Worm (Caenorhabditis elegans) whole organism, L1 larva: Measurements from ENCODE around the gene C17G10.1.

Source experiments
- C04F5.9 ChIP-seq: sonication (generic microtip); optimal IDR thresholded peaks from 2 replicates; lab custom pipeline; 2016; ENCODE audit warnings: missing genetic modification characterization, missing compliant biosample characterization
- C16A3.4 ChIP-seq: fragments of 150-350 bp; optimal IDR thresholded peaks from 2 replicates; lab custom pipeline; 2014; ENCODE audit warnings: missing biosample characterization, missing genetic modification characterization
- Y116A8C.19 ChIP-seq: sonication (generic microtip); optimal IDR thresholded peaks from 2 replicates; lab custom pipeline; 2016; ENCODE audit warnings: missing compliant biosample characterization, missing genetic modification characterization, borderline replicate concordance
- aha-1 ChIP-seq: fragments of 150-350 bp; optimal IDR thresholded peaks from 2 replicates; lab custom pipeline; 2014; ENCODE audit warnings: missing biosample characterization, missing genetic modification characterization
- alr-1 ChIP-seq: fragments of 200-800 bp; sonication (Bioruptor generic); optimal IDR thresholded peaks from 2 replicates; lab custom pipeline; 2018; ENCODE audit warnings: borderline replicate concordance, mild to moderate bottlenecking, missing genetic modification characterization, missing compliant biosample characterization
- ama-1 ChIP-seq: fragments of 150-350 bp; optimal IDR thresholded peaks from 2 replicates; lab custom pipeline; 2014
- ceh-63 ChIP-seq: fragments of 200-800 bp; sonication (Bioruptor generic); optimal IDR thresholded peaks from 2 replicates; lab custom pipeline; 2018; ENCODE audit warnings: mild to moderate bottlenecking, missing genetic modification characterization, missing compliant biosample characterization
- ces-1 ChIP-seq: fragments of 150-350 bp; optimal IDR thresholded peaks from 2 replicates; lab custom pipeline; 2014; ENCODE audit warnings: missing biosample characterization, missing genetic modification reagents, missing genetic modification characterization
- efl-3 ChIP-seq: fragments of 200-800 bp; sonication (Bioruptor generic); optimal IDR thresholded peaks from 2 replicates; lab custom pipeline; 2018; ENCODE audit warnings: mild to moderate bottlenecking, missing genetic modification characterization, missing compliant biosample characterization
- egl-13 ChIP-seq: sonication (generic microtip); optimal IDR thresholded peaks from 2 replicates; lab custom pipeline; 2016; ENCODE audit warnings: missing genotype, missing genetic modification reagents, missing genetic modification characterization, missing compliant biosample characterization
- egl-27 ChIP-seq, 2 experiments: fragments of 150-350 bp in 1 of 2; sonication (generic microtip); optimal IDR thresholded peaks; 3 replicates each; lab custom pipeline; 2017 to 2018; ENCODE audit warnings: missing biosample characterization in 2 of 2, missing genetic modification characterization in 2 of 2, missing genetic modification reagents in 2 of 2
- elt-2 ChIP-seq: sonication (generic microtip); optimal IDR thresholded peaks from 2 replicates; lab custom pipeline; 2016; ENCODE audit warnings: missing genetic modification characterization, mild to moderate bottlenecking, inconsistent platforms, missing compliant biosample characterization, missing genetic modification reagents
- elt-3 ChIP-seq, 6 experiments: fragments of 150-350 bp in 1 of 6; sonication (generic microtip); optimal IDR thresholded peaks; 2 replicates each; lab custom pipeline; 2017 to 2018; ENCODE audit warnings: missing biosample characterization in 6 of 6, missing genetic modification characterization in 6 of 6, inconsistent platforms in 1 of 6
- ets-5 ChIP-seq: fragments of 200-800 bp; sonication (Bioruptor generic); IDR thresholded peaks from 2 replicates; pipeline ENCODE4 v1.3.6; 2022; ENCODE audit warnings: missing genetic modification characterization, missing compliant biosample characterization
- fkh-4 ChIP-seq: sonication (generic microtip); optimal IDR thresholded peaks from 2 replicates; lab custom pipeline; 2016; ENCODE audit warnings: missing compliant biosample characterization, missing genetic modification characterization, borderline replicate concordance
- fos-1 ChIP-seq: fragments of 150-350 bp; optimal IDR thresholded peaks from 2 replicates; lab custom pipeline; 2014; ENCODE audit warnings: missing biosample characterization, missing genetic modification characterization
- isw-1 ChIP-seq: fragments of 200-800 bp; sonication (Bioruptor generic); IDR thresholded peaks from 2 replicates; pipeline ENCODE4 v1.3.6; 2022; ENCODE audit warnings: missing genetic modification characterization, missing compliant biosample characterization
- jun-1 ChIP-seq: fragments of 150-350 bp; optimal IDR thresholded peaks from 2 replicates; lab custom pipeline; 2014; ENCODE audit warnings: missing biosample characterization, missing genetic modification reagents, missing genetic modification characterization
- lin-14 ChIP-seq: fragments of 200-800 bp; sonication (Bioruptor generic); optimal IDR thresholded peaks from 2 replicates; lab custom pipeline; 2018; ENCODE audit warnings: mild to moderate bottlenecking, missing genetic modification characterization, moderate library complexity, missing compliant biosample characterization
- lin-35 ChIP-seq, 2 experiments: fragments of 150-350 bp; optimal IDR thresholded peaks; 2 replicates each; lab custom pipeline; 2014; ENCODE audit warnings: missing biosample characterization in 2 of 2, missing genetic modification characterization in 2 of 2, missing genetic modification reagents in 2 of 2
- mab-9 ChIP-seq: fragments of 200-800 bp; sonication (Bioruptor generic); IDR thresholded peaks from 2 replicates; pipeline ENCODE4 v1.3.6; 2022; ENCODE audit warnings: missing genetic modification reagents, missing genetic modification characterization, missing compliant biosample characterization
- mep-1 ChIP-seq: fragments of 150-350 bp; optimal IDR thresholded peaks from 2 replicates; lab custom pipeline; 2014; ENCODE audit warnings: missing biosample characterization, missing genetic modification characterization
- nhr-12 ChIP-seq: sonication (generic microtip); optimal IDR thresholded peaks from 2 replicates; lab custom pipeline; 2017; ENCODE audit warnings: missing biosample characterization, missing genetic modification characterization
- nhr-19 ChIP-seq: fragments of 200-800 bp; sonication (Bioruptor generic); conservative IDR thresholded peaks from 2 replicates; pipeline ENCODE4 v1.3.6; 2022; ENCODE audit warnings: missing genetic modification characterization, missing compliant biosample characterization
- nhr-20 ChIP-seq: sonication (generic microtip); optimal IDR thresholded peaks from 2 replicates; lab custom pipeline; 2016; ENCODE audit warnings: mild to moderate bottlenecking, missing genetic modification characterization, missing compliant biosample characterization
- nhr-237 ChIP-seq: fragments of 150-350 bp; optimal IDR thresholded peaks from 2 replicates; lab custom pipeline; 2014; ENCODE audit warnings: missing biosample characterization, missing genetic modification characterization
- nhr-76 ChIP-seq: sonication (generic microtip); optimal IDR thresholded peaks from 2 replicates; lab custom pipeline; 2017; ENCODE audit warnings: missing biosample characterization, missing genetic modification characterization
- pqm-1 ChIP-seq: sonication (generic microtip); optimal IDR thresholded peaks from 3 replicates; lab custom pipeline; 2017; ENCODE audit warnings: missing biosample characterization, missing genetic modification characterization
- rnt-1 ChIP-seq: sonication (generic microtip); optimal IDR thresholded peaks from 2 replicates; lab custom pipeline; 2016; ENCODE audit warnings: mild to moderate bottlenecking, missing genetic modification characterization, moderate library complexity, missing compliant biosample characterization
- snpc-4 ChIP-seq: fragments of 150-350 bp; optimal IDR thresholded peaks from 2 replicates; lab custom pipeline; 2014; ENCODE audit warnings: missing biosample characterization, missing genetic modification characterization
- sup-37 ChIP-seq: fragments of 200-800 bp; sonication (Bioruptor generic); optimal IDR thresholded peaks from 2 replicates; lab custom pipeline; 2018; ENCODE audit warnings: mild to moderate bottlenecking, missing genetic modification characterization, missing compliant biosample characterization
- tlp-1 ChIP-seq: fragments of 150-350 bp; optimal IDR thresholded peaks from 2 replicates; lab custom pipeline; 2014; ENCODE audit warnings: missing biosample characterization, missing genetic modification characterization
- unc-130 ChIP-seq: fragments of 150-350 bp; optimal IDR thresholded peaks from 2 replicates; lab custom pipeline; 2017; ENCODE audit warnings: missing biosample characterization, missing genetic modification characterization, inconsistent platforms
- unc-62 ChIP-seq: fragments of 150-350 bp; optimal IDR thresholded peaks from 2 replicates; lab custom pipeline; 2014; ENCODE audit warnings: missing biosample characterization, missing genetic modification reagents, missing genetic modification characterization
- unc-98 ChIP-seq: fragments of 200-800 bp; sonication (Bioruptor generic); IDR thresholded peaks from 2 replicates; pipeline ENCODE4 v1.3.6; 2022; ENCODE audit warnings: missing genetic modification characterization, missing compliant biosample characterization
- zag-1 ChIP-seq: fragments of 150-350 bp; optimal IDR thresholded peaks from 2 replicates; lab custom pipeline; 2014; ENCODE audit warnings: missing biosample characterization, missing genetic modification characterization
- zip-4 ChIP-seq: fragments of 200-800 bp; sonication (Bioruptor generic); optimal IDR thresholded peaks from 2 replicates; lab custom pipeline; 2018; ENCODE audit warnings: mild to moderate bottlenecking, missing genetic modification characterization, moderate library complexity, missing compliant biosample characterization
- ztf-11 ChIP-seq, 2 experiments: sonication (generic microtip); optimal IDR thresholded peaks; 2 replicates each; lab custom pipeline; 2016 to 2017; ENCODE audit warnings: missing genetic modification characterization in 2 of 2, missing biosample characterization in 1 of 2, missing compliant biosample characterization in 1 of 2

Gene C17G10.1

DNA sequence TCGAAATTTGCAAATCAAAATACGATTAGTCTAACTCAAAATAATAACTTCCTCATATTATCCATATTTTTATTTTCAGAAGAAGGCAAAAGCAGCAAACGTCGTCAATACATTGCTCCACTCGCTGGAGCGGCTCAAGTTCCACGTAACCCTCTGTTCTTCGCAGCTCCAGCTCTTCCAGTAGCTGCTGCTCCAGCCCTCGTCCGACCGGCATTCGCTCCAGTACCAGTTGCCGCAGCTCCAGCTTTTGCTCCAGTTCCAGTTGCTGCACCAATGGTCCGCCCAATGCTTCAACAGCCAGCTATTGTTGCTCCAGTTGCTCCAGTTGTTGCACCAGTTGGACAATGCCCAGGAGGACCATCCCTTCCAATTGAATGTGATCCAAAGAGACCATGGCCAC lies 17.6 kb upstream of the C17G10.1 start:
- TF ChIP-seq zip-4 (GFP tag; lab: Kevin White, UChicago) = no peak
- no peak for TF ChIP-seq nhr-19 (GFP tag; lab: Robert Waterston, UW)

- TF ChIP-seq alr-1 (no peak), tlp-1 (tag; lab: Kevin White, UChicago) (no peak), C16A3.4 (tag; lab: Kevin White, UChicago) (no peak), egl-27 (tag; optimal IDR thresholded peaks at IDR 0.05; lab: Kevin White, UChicago) (no peak), snpc-4 (tag; lab: Kevin White, UChicago) (no peak), Y116A8C.19 (no peak), ces-1 (GFP tag; lab: Kevin White, UChicago) (no peak), elt-2 (tag; lab: Kevin White, UChicago) (no peak), zip-4 (GFP tag; lab: Kevin White, UChicago) (no peak), elt-3 (tag; optimal IDR thresholded peaks at IDR 0.05; lab: Kevin White, UChicago) (no peak), rnt-1 (tag; lab: Kevin White, UChicago) (no peak), mab-9 (GFP tag; lab: Robert Waterston, UW) (no peak), nhr-12 (tag; lab: Kevin White, UChicago) (no peak), nhr-237 (no peak), sup-37 (no peak), aha-1 (tag; lab: Kevin White, UChicago) (no peak), unc-62 (GFP tag; lab: Kevin White, UChicago) (no peak)
These were observed 17.1 kb upstream of the C17G10.1 start for ce11 chrII:5579236-5579635.

ce11 chrII:5582309-5582708 lies 14.0 kb upstream of the C17G10.1 start, which contains the start of gene T25E4.2:
Gene T25E4.2 (minus strand): TSS chrII:5582409.
- no peak for TF ChIP-seq ets-5 (GFP tag; lab: Robert Waterston, UW)
- no peak for TF ChIP-seq C04F5.9 (tag; lab: Kevin White, UChicago)
- no peak for TF ChIP-seq jun-1 (tag; lab: Kevin White, UChicago)
- TF ChIP-seq ces-1 (GFP tag; lab: Kevin White, UChicago) = no peak
- TF ChIP-seq nhr-237 = no peak
- no peak for TF ChIP-seq egl-27 (tag; optimal IDR thresholded peaks at IDR 0.05; lab: Kevin White, UChicago)
- TF ChIP-seq unc-98 = no peak
- TF ChIP-seq, all 84 proteins: peak for 0

ce11 chrII:5585788-5586187 lies 10.6 kb upstream of the C17G10.1 start, which contains the start of gene lys-8:
Gene lys-8 (plus strand): TSS chrII:5586178.
- peak; percentile 89 for TF ChIP-seq tlp-1 (tag; lab: Kevin White, UChicago)
- peak; percentile 35 for TF ChIP-seq lin-14 (GFP tag; lab: Kevin White, UChicago)
- no peak for TF ChIP-seq ztf-11 (tag; optimal IDR thresholded peaks at IDR 0.05; lab: Kevin White, UChicago)
- peak in 1 of 2 experiments; percentile 25 for TF ChIP-seq lin-35 (GFP tag; optimal IDR thresholded peaks at IDR 0.05; lab: Kevin White, UChicago)
- TF ChIP-seq egl-13 (tag; lab: Kevin White, UChicago) = no peak
- TF ChIP-seq unc-130 (tag; lab: Kevin White, UChicago) = no peak
- no peak for TF ChIP-seq isw-1 (GFP tag; lab: Robert Waterston, UW)
- peak; percentile 92 for TF ChIP-seq pqm-1 (tag; lab: Kevin White, UChicago)
- peak; percentile 28 for TF ChIP-seq nhr-20 (tag; lab: Kevin White, UChicago)
- TF ChIP-seq elt-2 (tag; lab: Kevin White, UChicago) = peak; percentile 99
- peak; percentile 13 for TF ChIP-seq jun-1 (tag; lab: Kevin White, UChicago)
- no peak for TF ChIP-seq ceh-63 (GFP tag; lab: Kevin White, UChicago)
- no peak for TF ChIP-seq sup-37
- TF ChIP-seq, all 84 proteins: peak for 7

DNA sequence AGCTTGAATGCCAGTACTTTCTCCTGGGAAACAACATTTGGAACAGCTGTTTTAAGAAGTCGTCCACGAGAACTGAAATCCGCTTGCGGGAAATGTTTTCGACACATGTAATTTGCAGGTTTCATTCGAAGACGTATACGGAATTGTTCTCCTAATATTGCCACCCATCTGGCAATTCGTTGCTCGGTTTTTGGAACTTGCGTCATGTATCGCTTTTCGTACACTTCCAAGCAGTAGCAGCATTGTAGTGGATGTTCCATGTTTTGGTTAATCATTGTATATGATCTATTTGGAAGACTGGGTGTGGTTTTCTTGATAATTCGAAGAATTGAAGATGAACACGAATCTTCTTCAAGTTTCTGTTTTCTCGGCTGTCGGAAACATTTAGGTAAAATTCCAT lies 8.6 kb upstream of the C17G10.1 start:
- TF ChIP-seq mep-1 (tag; lab: Kevin White, UChicago) (no peak), ama-1 (lab: Kevin White, UChicago) (no peak), fkh-4 (tag; lab: Kevin White, UChicago) (no peak), nhr-76 (tag; lab: Kevin White, UChicago) (no peak), fos-1 (tag; lab: Kevin White, UChicago) (no peak), lin-14 (GFP tag; lab: Kevin White, UChicago) (no peak), efl-3 (GFP tag; lab: Kevin White, UChicago) (no peak), zag-1 (tag; lab: Kevin White, UChicago) (no peak), lin-35 (GFP tag; optimal IDR thresholded peaks at IDR 0.05; lab: Kevin White, UChicago) (no peak)
